Fruit fly (Drosophila melanogaster) whole organism, embryonic: ENCODE data around the gene CG17202.

ENCODE experiments used
- Atf6 ChIP-seq: fragments of 200-800 bp; sonication (Bioruptor generic); IDR thresholded peaks from 2 replicates; pipeline ENCODE4 v1.3.6; 2022; ENCODE audit warnings: missing biosample characterization, missing genetic modification characterization
- BtbVII ChIP-seq: fragments of 200-800 bp; sonication (Bioruptor generic); optimal IDR thresholded peaks from 3 replicates; lab custom pipeline; 2017; ENCODE audit warnings: missing biosample characterization, mild to moderate bottlenecking, missing genetic modification characterization
- CG10209 ChIP-seq: fragments of 200-800 bp; sonication (Bioruptor generic); optimal IDR thresholded peaks from 3 replicates; lab custom pipeline; 2017; ENCODE audit warnings: missing biosample characterization, mild to moderate bottlenecking, missing genetic modification characterization, missing genetic modification reagents
- CG1024 ChIP-seq: fragments of 200-800 bp; sonication (Bioruptor generic); IDR thresholded peaks from 2 replicates; pipeline ENCODE4 v1.3.6; 2022; ENCODE audit warnings: missing biosample characterization, missing genetic modification characterization
- CG10979 ChIP-seq: fragments of 200-800 bp; sonication (Bioruptor generic); optimal IDR thresholded peaks from 2 replicates; lab custom pipeline; 2018; ENCODE audit warnings: missing biosample characterization, mild to moderate bottlenecking, missing genetic modification characterization, moderate library complexity
- CG12071 ChIP-seq: fragments of 200-800 bp; sonication (Bioruptor generic); optimal IDR thresholded peaks from 3 replicates; lab custom pipeline; 2018; ENCODE audit warnings: missing biosample characterization, mild to moderate bottlenecking, missing genetic modification characterization
- CG12942 ChIP-seq: fragments of 200-800 bp; sonication (Bioruptor generic); optimal IDR thresholded peaks from 3 replicates; lab custom pipeline; 2016; ENCODE audit warnings: missing biosample characterization, missing genetic modification characterization
- CG15073 ChIP-seq: fragments of 200-800 bp; sonication (Bioruptor generic); optimal IDR thresholded peaks from 2 replicates; lab custom pipeline; 2016; ENCODE audit warnings: missing biosample characterization, missing genetic modification characterization
- CG17328 ChIP-seq: fragments of 200-800 bp; sonication (Bioruptor generic); IDR thresholded peaks from 2 replicates; pipeline ENCODE4 v1.3.6; 2022; ENCODE audit warnings: missing biosample characterization, missing genetic modification characterization
- CG17361 ChIP-seq: fragments of 200-800 bp; sonication (Bioruptor generic); IDR thresholded peaks from 3 replicates; pipeline ENCODE4 v1.3.6; 2022; ENCODE audit warnings: missing biosample characterization, missing genetic modification characterization
- CG17612 ChIP-seq: fragments of 200-800 bp; sonication (Bioruptor generic); IDR thresholded peaks from 2 replicates; pipeline ENCODE4 v1.3.6; 2022; ENCODE audit warnings: missing biosample characterization, missing genetic modification characterization
- CG2120 ChIP-seq: fragments of 200-800 bp; sonication (Bioruptor generic); optimal IDR thresholded peaks from 3 replicates; lab custom pipeline; 2016; ENCODE audit warnings: missing biosample characterization, missing genetic modification characterization
- CG2202 ChIP-seq: fragments of 200-800 bp; sonication (Bioruptor generic); optimal IDR thresholded peaks from 2 replicates; lab custom pipeline; 2018; ENCODE audit warnings: missing biosample characterization, mild to moderate bottlenecking, missing genetic modification characterization
- CG3995 ChIP-seq: fragments of 200-800 bp; sonication (Bioruptor generic); optimal IDR thresholded peaks from 3 replicates; lab custom pipeline; 2016; ENCODE audit warnings: missing biosample characterization, missing genetic modification characterization
- CG4328 ChIP-seq: fragments of 200-800 bp; sonication (Bioruptor generic); optimal IDR thresholded peaks from 3 replicates; lab custom pipeline; 2017; ENCODE audit warnings: missing biosample characterization, missing genetic modification reagents, missing genetic modification characterization
- CG5245 ChIP-seq: fragments of 200-800 bp; sonication (Bioruptor generic); optimal IDR thresholded peaks from 3 replicates; lab custom pipeline; 2016; ENCODE audit warnings: missing biosample characterization, missing genetic modification characterization
- CG6683 ChIP-seq: fragments of 200-800 bp; sonication (Bioruptor generic); optimal IDR thresholded peaks from 2 replicates; lab custom pipeline; 2017; ENCODE audit warnings: missing biosample characterization, mild to moderate bottlenecking, missing genetic modification characterization, missing genetic modification reagents
- CG7271 ChIP-seq: fragments of 200-800 bp; sonication (Bioruptor generic); optimal IDR thresholded peaks from 2 replicates; lab custom pipeline; 2018; ENCODE audit warnings: missing biosample characterization, mild to moderate bottlenecking, missing genetic modification characterization, moderate library complexity
- CG7987 ChIP-seq: fragments of 200-800 bp; sonication (Bioruptor generic); optimal IDR thresholded peaks from 2 replicates; lab custom pipeline; 2018; ENCODE audit warnings: missing biosample characterization, mild to moderate bottlenecking, missing genetic modification characterization, moderate library complexity
- CG8944 ChIP-seq: fragments of 200-800 bp; sonication (Bioruptor generic); optimal IDR thresholded peaks from 3 replicates; lab custom pipeline; 2016; ENCODE audit warnings: missing biosample characterization, missing genetic modification characterization
- CG9215 ChIP-seq: fragments of 200-800 bp; sonication (Bioruptor generic); IDR thresholded peaks from 2 replicates; pipeline ENCODE4 v1.3.6; 2022; ENCODE audit warnings: missing biosample characterization, missing genetic modification characterization
- Dip3 ChIP-seq: fragments of 200-800 bp; sonication (Bioruptor generic); optimal IDR thresholded peaks from 3 replicates; lab custom pipeline; 2016; ENCODE audit warnings: missing biosample characterization, missing genetic modification characterization
- Doc2 ChIP-seq: fragments of 200-800 bp; sonication (Bioruptor generic); IDR thresholded peaks from 2 replicates; pipeline ENCODE4 v1.3.6; 2022; ENCODE audit warnings: missing biosample characterization, missing genetic modification characterization
- Dref ChIP-seq: fragments of 200-800 bp; sonication (Bioruptor generic); IDR thresholded peaks from 2 replicates; pipeline ENCODE4 v1.3.6; 2022; ENCODE audit warnings: missing biosample characterization, missing genetic modification characterization
- Elba2 ChIP-seq: fragments of 200-800 bp; sonication (Bioruptor generic); optimal IDR thresholded peaks from 3 replicates; lab custom pipeline; 2016; ENCODE audit warnings: missing biosample characterization, missing genetic modification characterization
- HLH3B ChIP-seq: fragments of 200-800 bp; sonication (Bioruptor generic); IDR thresholded peaks from 2 replicates; pipeline ENCODE4 v1.3.6; 2022; ENCODE audit warnings: missing biosample characterization, missing genetic modification characterization
- HLHmδ ChIP-seq: fragments of 200-800 bp; sonication (Bioruptor generic); optimal IDR thresholded peaks from 2 replicates; lab custom pipeline; 2018; ENCODE audit warnings: missing biosample characterization, mild to moderate bottlenecking, missing genetic modification characterization, moderate library complexity
- Oaz ChIP-seq: fragments of 200-800 bp; sonication (Bioruptor generic); IDR thresholded peaks from 2 replicates; pipeline ENCODE4 v1.3.6; 2022; ENCODE audit warnings: missing biosample characterization, missing genetic modification characterization
- ara ChIP-seq: fragments of 200-800 bp; sonication (Bioruptor generic); IDR thresholded peaks from 2 replicates; pipeline ENCODE4 v1.3.6; 2022; ENCODE audit warnings: missing biosample characterization, missing genetic modification characterization
- az2 ChIP-seq: fragments of 200-800 bp; sonication (Bioruptor generic); optimal IDR thresholded peaks from 3 replicates; lab custom pipeline; 2016; ENCODE audit warnings: missing biosample characterization, missing genetic modification characterization
- bab2 ChIP-seq: fragments of 200-800 bp; sonication (Bioruptor generic); optimal IDR thresholded peaks from 2 replicates; lab custom pipeline; 2016; ENCODE audit warnings: missing biosample characterization, missing genetic modification characterization
- chn ChIP-seq: fragments of 200-800 bp; sonication (Bioruptor generic); optimal IDR thresholded peaks from 2 replicates; lab custom pipeline; 2016; ENCODE audit warnings: missing biosample characterization, missing genetic modification characterization
- crc ChIP-seq: fragments of 200-800 bp; sonication (Bioruptor generic); optimal IDR thresholded peaks from 2 replicates; lab custom pipeline; 2016; ENCODE audit warnings: missing biosample characterization, missing genetic modification characterization
- danr ChIP-seq: fragments of 200-800 bp; sonication (Bioruptor generic); IDR thresholded peaks from 2 replicates; pipeline ENCODE4 v1.3.6; 2022; ENCODE audit warnings: missing biosample characterization, missing genetic modification characterization
- eve ChIP-seq, 2 experiments: fragments of >200 bp; optimal IDR thresholded peaks; 2 replicates each; lab custom pipeline; 2017; ENCODE audit warnings: missing biosample characterization in 2 of 2, missing genetic modification characterization in 2 of 2
- hbn ChIP-seq: fragments of 200-800 bp; sonication (Bioruptor generic); IDR thresholded peaks from 2 replicates; pipeline ENCODE4 v1.3.6; 2022; ENCODE audit warnings: missing biosample characterization, missing genetic modification characterization; ENCODE audit not compliant: partially characterized antibody
- kay ChIP-seq: fragments of 200-800 bp; sonication (Bioruptor generic); optimal IDR thresholded peaks from 2 replicates; lab custom pipeline; 2016; ENCODE audit warnings: missing biosample characterization, missing genetic modification characterization
- klu ChIP-seq: fragments of 200-800 bp; sonication (Bioruptor generic); IDR thresholded peaks from 2 replicates; pipeline ENCODE4 v1.3.6; 2022; ENCODE audit warnings: missing biosample characterization, missing genetic modification characterization
- lov ChIP-seq, 2 experiments: fragments of 200-800 bp in 1 of 2; fragments of >200 bp in 1 of 2; sonication (Bioruptor generic) in 1 of 2; IDR thresholded peaks in 1 of 2; optimal IDR thresholded peaks in 1 of 2; 2 replicates in 1 of 2; 3 replicates in 1 of 2; pipeline versions ENCODE4 v1.3.6 to Lab custom; 2017 to 2022; ENCODE audit warnings: missing biosample characterization in 1 of 2, missing genetic modification characterization in 1 of 2
- maf-S ChIP-seq: fragments of 200-800 bp; sonication (Bioruptor generic); optimal IDR thresholded peaks from 2 replicates; lab custom pipeline; 2016; ENCODE audit warnings: missing biosample characterization, missing genetic modification characterization
- mam ChIP-seq: fragments of 200-800 bp; sonication (Bioruptor generic); optimal IDR thresholded peaks from 3 replicates; lab custom pipeline; 2016; ENCODE audit warnings: missing biosample characterization, missing genetic modification characterization
- nau ChIP-seq: fragments of 200-800 bp; sonication (Bioruptor generic); optimal IDR thresholded peaks from 3 replicates; lab custom pipeline; 2017; ENCODE audit warnings: missing biosample characterization, mild to moderate bottlenecking, missing genetic modification characterization, missing genetic modification reagents
- phol ChIP-seq: fragments of 200-800 bp; sonication (Bioruptor generic); optimal IDR thresholded peaks from 3 replicates; lab custom pipeline; 2018; ENCODE audit warnings: missing biosample characterization, mild to moderate bottlenecking, missing genetic modification characterization, moderate library complexity
- schlank ChIP-seq: fragments of 200-800 bp; sonication (Bioruptor generic); optimal IDR thresholded peaks from 2 replicates; lab custom pipeline; 2018; ENCODE audit warnings: missing biosample characterization, mild to moderate bottlenecking, missing genetic modification characterization
- sd ChIP-seq: fragments of 200-800 bp; sonication (Bioruptor generic); optimal IDR thresholded peaks from 3 replicates; lab custom pipeline; 2018; ENCODE audit warnings: missing biosample characterization, mild to moderate bottlenecking, missing genetic modification characterization, moderate library complexity
- sens-2 ChIP-seq: fragments of 200-800 bp; sonication (Bioruptor generic); IDR thresholded peaks from 2 replicates; pipeline ENCODE4 v1.3.6; 2022; ENCODE audit warnings: missing biosample characterization, missing genetic modification characterization
- sob ChIP-seq: fragments of 200-800 bp; sonication (Bioruptor generic); IDR thresholded peaks from 2 replicates; pipeline ENCODE4 v1.3.6; 2022; ENCODE audit warnings: missing biosample characterization, missing genetic modification characterization
- tin ChIP-seq: fragments of 200-800 bp; sonication (Bioruptor generic); optimal IDR thresholded peaks from 3 replicates; lab custom pipeline; 2016; ENCODE audit warnings: missing biosample characterization, missing genetic modification characterization
- wek ChIP-seq: fragments of 200-800 bp; sonication (Bioruptor generic); optimal IDR thresholded peaks from 3 replicates; lab custom pipeline; 2018; ENCODE audit warnings: missing biosample characterization, mild to moderate bottlenecking, missing genetic modification characterization, moderate library complexity
- wor ChIP-seq: fragments of 200-800 bp; sonication (Bioruptor generic); IDR thresholded peaks from 2 replicates; pipeline ENCODE4 v1.3.6; 2022; ENCODE audit warnings: missing biosample characterization, missing genetic modification characterization

CG17202 gene

dm6 chr3R:12406235-12407196, 16.1 kb upstream of the CG17202 start, which contains the start of gene CG5167 (continued):
- TF ChIP-seq lov (optimal IDR thresholded peaks at IDR 0.05; lab: Kevin White, UChicago) (no peak), lov (GFP tag; IDR thresholded peaks at IDR 0.05; lab: Robert Waterston, UW) (no peak), az2 (GFP tag; lab: Kevin White, UChicago) (peak; percentile 37), CG2202 (peak; percentile 7), CG7987 (GFP tag; lab: Kevin White, UChicago) (no peak), maf-S (GFP tag; lab: Kevin White, UChicago) (no peak), tin (GFP tag; lab: Kevin White, UChicago) (peak; percentile 18), CG17612 (no peak), Dref (GFP tag; lab: Robert Waterston, UW) (peak; percentile 49), HLHmδ (no peak), CG10979 (peak; percentile 61), eve (GFP tag; optimal IDR thresholded peaks at IDR 0.05; lab: Kevin White, UChicago) (no peak), CG12942 (GFP tag; lab: Kevin White, UChicago) (peak; percentile 18), Elba2 (GFP tag; lab: Kevin White, UChicago) (no peak), CG10209 (GFP tag; lab: Kevin White, UChicago) (no peak), CG7271 (tag; lab: Kevin White, UChicago) (no peak), wek (GFP tag; lab: Kevin White, UChicago) (no peak), Oaz (GFP tag; lab: Robert Waterston, UW) (no peak), Atf6 (GFP tag; lab: Robert Waterston, UW) (no peak), CG5245 (GFP tag; lab: Kevin White, UChicago) (no peak), chn (no peak), BtbVII (GFP tag; lab: Kevin White, UChicago) (peak; percentile 63), nau (no peak), phol (tag; lab: Kevin White, UChicago) (peak; percentile 48), wor (no peak), CG15073 (GFP tag; lab: Kevin White, UChicago) (no peak), sd (no peak), sens-2 (GFP tag; lab: Robert Waterston, UW) (no peak), CG6683 (GFP tag; lab: Kevin White, UChicago) (no peak), schlank (tag; lab: Kevin White, UChicago) (no peak), danr (GFP tag; lab: Robert Waterston, UW) (no peak), ara (no peak), Doc2 (no peak), sob (GFP tag; lab: Robert Waterston, UW) (no peak), Dip3 (GFP tag; lab: Kevin White, UChicago) (peak; percentile 7), CG3995 (GFP tag; lab: Kevin White, UChicago) (peak; percentile 51), CG1024 (no peak), CG17328 (GFP tag; lab: Robert Waterston, UW) (peak; percentile 54), HLH3B (GFP tag; lab: Robert Waterston, UW) (no peak), CG9215 (GFP tag; lab: Robert Waterston, UW) (no peak), CG12071 (GFP tag; lab: Kevin White, UChicago) (no peak), mam (GFP tag; lab: Kevin White, UChicago) (no peak), CG2120 (GFP tag; lab: Kevin White, UChicago) (peak; percentile 44), kay (no peak), CG8944 (no peak), bab2 (GFP tag; lab: Kevin White, UChicago) (no peak), CG17361 (GFP tag; lab: Robert Waterston, UW) (peak; percentile 38; the same call in 1 of the 3 replicates), hbn (GFP tag; lab: Robert Waterston, UW) (0 out of 2 replicates have a peak, but pooled peaks have one; percentile 17), klu (GFP tag; lab: Robert Waterston, UW) (no peak), crc (GFP tag; lab: Kevin White, UChicago) (no peak), CG4328 (GFP tag; lab: Kevin White, UChicago) (no peak)
